Fruit fly (Drosophila melanogaster): ENCODE measurements around the gene HP1D3csd.

Gene HP1D3csd

dm6 chrX:19146421-19146952 is 43.5 kb upstream of the HP1D3csd start (continued):
- TF ChIP-seq CG17612 (GFP tag; IDR thresholded peaks at IDR 0.05), result no peak
- TF ChIP-seq CG32532 (GFP tag; IDR thresholded peaks at IDR 0.05), result no peak; the same call in 1 of the 2 replicates
- peak in 1 of 2 experiments; percentile 35 for TF ChIP-seq Trl (optimal IDR thresholded peaks at IDR 0.05)
- TF ChIP-seq Trl (GFP tag; optimal IDR thresholded peaks at IDR 0.05), result no peak
- TF ChIP-seq her (GFP tag; optimal IDR thresholded peaks at IDR 0.05), result no peak
- no peak for TF ChIP-seq CG34376 (GFP tag; optimal IDR thresholded peaks at IDR 0.05)
- TF ChIP-seq CG18262 (tag; optimal IDR thresholded peaks at IDR 0.05), result peak; percentile 12
- TF ChIP-seq HLH4C (GFP tag; IDR thresholded peaks at IDR 0.05; ENCODE audit: partially characterized antibody), result no peak
- no peak for TF ChIP-seq Sin3A (optimal IDR thresholded peaks at IDR 0.05)
- TF ChIP-seq E2f1 (GFP tag; IDR thresholded peaks at IDR 0.05), result no peak
- TF ChIP-seq H2.0 (GFP tag; IDR thresholded peaks at IDR 0.05), result no peak
- no peak for TF ChIP-seq CG18011 (GFP tag; optimal IDR thresholded peaks at IDR 0.05)
- no peak for TF ChIP-seq Sry-δ (GFP tag; optimal IDR thresholded peaks at IDR 0.05)
- TF ChIP-seq CG1233 (GFP tag; optimal IDR thresholded peaks at IDR 0.05), result no peak
- no peak for TF ChIP-seq CG1529 (GFP tag; optimal IDR thresholded peaks at IDR 0.05)
- no peak for TF ChIP-seq lola (GFP tag; optimal IDR thresholded peaks at IDR 0.05)
- TF ChIP-seq CG9609 (GFP tag; optimal IDR thresholded peaks at IDR 0.05), result peak; percentile 8
- TF ChIP-seq CG1603 (tag; optimal IDR thresholded peaks at IDR 0.05), result no peak
- no peak for TF ChIP-seq CG7357 (GFP tag; IDR thresholded peaks at IDR 0.05)
- no peak for TF ChIP-seq Sox100B (GFP tag; optimal IDR thresholded peaks at IDR 0.05)
- TF ChIP-seq CG9437 (GFP tag; optimal IDR thresholded peaks at IDR 0.05), result no peak
- no peak for TF ChIP-seq sob (GFP tag; IDR thresholded peaks at IDR 0.05)
- no peak for TF ChIP-seq CG42726 (GFP tag; IDR thresholded peaks at IDR 0.05; ENCODE audit: partially characterized antibody)
- TF ChIP-seq Myb (GFP tag; optimal IDR thresholded peaks at IDR 0.05), result peak; percentile 22
- TF ChIP-seq CG16815 (GFP tag; optimal IDR thresholded peaks at IDR 0.05), result no peak
- peak; percentile 42 for TF ChIP-seq sd (tag; optimal IDR thresholded peaks at IDR 0.05)
- TF ChIP-seq Drgx (GFP tag; IDR thresholded peaks at IDR 0.05), result peak; percentile 11; the same call in 1 of the 2 replicates
- no peak for TF ChIP-seq CG17359 (tag; optimal IDR thresholded peaks at IDR 0.05)
- no peak for TF ChIP-seq CG2875 (GFP tag; optimal IDR thresholded peaks at IDR 0.05)
- TF ChIP-seq dimm (GFP tag; IDR thresholded peaks at IDR 0.05), result no peak
- no peak for TF ChIP-seq esg (GFP tag; conservative IDR thresholded peaks at IDR 0.05)
- no peak for TF ChIP-seq CG3163 (GFP tag; optimal IDR thresholded peaks at IDR 0.05)

dm6 chrX:19147939-19148641 is 41.9 kb upstream of the HP1D3csd start:
- TF ChIP-seq yki (optimal IDR thresholded peaks at IDR 0.05), result no peak
- no peak for TF ChIP-seq Six4 (GFP tag; optimal IDR thresholded peaks at IDR 0.05)
- no peak for TF ChIP-seq br (optimal IDR thresholded peaks at IDR 0.05)
- 0 out of 3 replicates have a peak, but pooled peaks have one; percentile 37 for TF ChIP-seq z (GFP tag; IDR thresholded peaks at IDR 0.05)
- peak; percentile 53; the same call in 1 of the 3 replicates for TF ChIP-seq sr (GFP tag; IDR thresholded peaks at IDR 0.05)
- peak; percentile 28 for TF ChIP-seq sd (tag; optimal IDR thresholded peaks at IDR 0.05)
- TF ChIP-seq Spps (tag; optimal IDR thresholded peaks at IDR 0.05), result no peak
- peak; percentile 82 for TF ChIP-seq CG31224 (GFP tag; IDR thresholded peaks at IDR 0.05)
- TF ChIP-seq Med (GFP tag), result peak; percentile 7
- TF ChIP-seq chinmo (GFP tag; IDR thresholded peaks at IDR 0.05; ENCODE audit: partially characterized antibody), result 0 out of 4 replicates have a peak, but pooled peaks have one; percentile 38
- TF ChIP-seq exex (tag; optimal IDR thresholded peaks at IDR 0.05), result peak; percentile 43
- TF ChIP-seq mirr (GFP tag; optimal IDR thresholded peaks at IDR 0.05), result peak; percentile 29
- 0 out of 2 replicates have a peak, but pooled peaks have one; percentile 23 for TF ChIP-seq Drgx (GFP tag; IDR thresholded peaks at IDR 0.05)
- no peak for TF ChIP-seq CG13624 (GFP tag; optimal IDR thresholded peaks at IDR 0.05)
- no peak for TF ChIP-seq tap (tag; optimal IDR thresholded peaks at IDR 0.05)
- peak; percentile 43 for TF ChIP-seq sens (GFP tag)
- peak; percentile 67 for TF ChIP-seq sqz (GFP tag; optimal IDR thresholded peaks at IDR 0.05)
